Worm (Caenorhabditis elegans) whole organism, young adult: ENCODE data around the gene C17H11.2.

Experiments
- attf-5 ChIP-seq: fragments of 200-800 bp; sonication (Bioruptor generic); optimal IDR thresholded peaks from 2 replicates; lab custom pipeline; 2018; ENCODE audit warnings: mild to moderate bottlenecking, missing genetic modification characterization, missing compliant biosample characterization
- hlh-12 ChIP-seq: sonication (generic microtip); optimal IDR thresholded peaks from 2 replicates; lab custom pipeline; 2016; ENCODE audit warnings: missing genetic modification characterization, missing compliant biosample characterization
- lin-35 ChIP-seq, 3 experiments: fragments of 150-350 bp in 2 of 3; sonication (generic microtip) in 1 of 3; optimal IDR thresholded peaks; 2 replicates each; lab custom pipeline; 2014 to 2018; ENCODE audit warnings: missing biosample characterization in 3 of 3, missing genetic modification characterization in 3 of 3, missing genetic modification reagents in 3 of 3
- lsl-1 ChIP-seq: fragments of 200-800 bp; sonication (Bioruptor generic); optimal IDR thresholded peaks from 2 replicates; lab custom pipeline; 2018; ENCODE audit warnings: mild to moderate bottlenecking, missing genetic modification characterization, moderate library complexity, missing compliant biosample characterization
- nfya-1 ChIP-seq: sonication (generic microtip); optimal IDR thresholded peaks from 2 replicates; lab custom pipeline; 2017; ENCODE audit warnings: antibody characterized with exemption, missing compliant biosample characterization, missing genetic modification characterization, borderline replicate concordance; ENCODE audit not compliant: insufficient read depth
- pha-4 ChIP-seq: fragments of 150-350 bp; sonication (generic microtip); optimal IDR thresholded peaks from 2 replicates; lab custom pipeline; 2014; ENCODE audit warnings: missing biosample characterization, missing genetic modification reagents, missing genetic modification characterization
- zfh-2 ChIP-seq: fragments of 200-800 bp; sonication (Bioruptor generic); conservative IDR thresholded peaks from 2 replicates; pipeline ENCODE4 v1.3.6; 2022; ENCODE audit warnings: missing genetic modification reagents, missing genetic modification characterization, missing compliant biosample characterization
- ztf-18 ChIP-seq: sonication (generic microtip); optimal IDR thresholded peaks from 2 replicates; lab custom pipeline; 2016; ENCODE audit warnings: missing genotype, mild to moderate bottlenecking, missing genetic modification characterization, missing compliant biosample characterization
- ztf-25 ChIP-seq: fragments of 200-800 bp; sonication (Bioruptor generic); IDR thresholded peaks from 2 replicates; pipeline ENCODE4 v1.3.6; 2022; ENCODE audit warnings: missing genetic modification reagents, missing genetic modification characterization, missing compliant biosample characterization

ce11 chrX:8160016-8160415, 9.7 kb upstream of the C17H11.2 start:
- no peak for TF ChIP-seq lin-35 (GFP tag; optimal IDR thresholded peaks at IDR 0.05; lab: Kevin White, UChicago)
- no peak for TF ChIP-seq nfya-1 (tag; lab: Kevin White, UChicago)
- TF ChIP-seq hlh-12 (tag; lab: Kevin White, UChicago): no peak
- no peak for TF ChIP-seq zfh-2 (GFP tag; lab: Robert Waterston, UW)
- TF ChIP-seq pha-4 (tag; lab: Kevin White, UChicago): no peak
- TF ChIP-seq lsl-1 (GFP tag; lab: Kevin White, UChicago): no peak
- no peak for TF ChIP-seq ztf-18 (tag; lab: Kevin White, UChicago)
- no peak for TF ChIP-seq attf-5 (GFP tag; lab: Kevin White, UChicago)
- TF ChIP-seq ztf-25: no peak
